Worm (Caenorhabditis elegans): ENCODE results near the gene ZK287.7.

ZK287.7 gene

ce11 chrV:9704399-9704798, 11.5 kb downstream of the ZK287.7 start:
- TF ChIP-seq crh-2 (tag; optimal IDR thresholded peaks at IDR 0.05) (peak; percentile 58), sem-4 (tag; optimal IDR thresholded peaks at IDR 0.05) (peak; percentile 55), skn-1 (tag; optimal IDR thresholded peaks at IDR 0.05) (no peak), mdl-1 (tag; optimal IDR thresholded peaks at IDR 0.05) (peak in 1 of 2 experiments; percentile 22), lin-13 (GFP tag; optimal IDR thresholded peaks at IDR 0.05) (peak; percentile 18), lin-39 (tag; optimal IDR thresholded peaks at IDR 0.05) (no peak), blmp-1 (tag; optimal IDR thresholded peaks at IDR 0.05; ENCODE audit: insufficient read depth) (peak; percentile 57), alr-1 (tag; optimal IDR thresholded peaks at IDR 0.05) (no peak), fos-1 (tag; optimal IDR thresholded peaks at IDR 0.05) (peak; percentile 41), dmd-4 (tag; optimal IDR thresholded peaks at IDR 0.05) (no peak), snpc-4 (tag; optimal IDR thresholded peaks at IDR 0.05) (no peak), ztf-11 (tag; optimal IDR thresholded peaks at IDR 0.05) (no peak), aly-2 (tag; optimal IDR thresholded peaks at IDR 0.05) (no peak), nhr-25 (tag; optimal IDR thresholded peaks at IDR 0.05) (peak; percentile 42), gmeb-1 (tag; optimal IDR thresholded peaks at IDR 0.05) (no peak), nhr-11 (tag; optimal IDR thresholded peaks at IDR 0.05) (no peak), nhr-77 (tag; optimal IDR thresholded peaks at IDR 0.05) (no peak), nhr-129 (tag; optimal IDR thresholded peaks at IDR 0.05) (peak; percentile 83), unc-62 (GFP tag; optimal IDR thresholded peaks at IDR 0.05) (no peak), unc-39 (tag; optimal IDR thresholded peaks at IDR 0.05) (no peak), lsy-2 (tag; optimal IDR thresholded peaks at IDR 0.05) (peak in 1 of 2 experiments; percentile 55), zag-1 (tag; optimal IDR thresholded peaks at IDR 0.05) (peak; percentile 79), nhr-6 (tag; optimal IDR thresholded peaks at IDR 0.05) (no peak), ztf-1 (GFP tag; conservative IDR thresholded peaks at IDR 0.05) (no peak), nhr-12 (tag; optimal IDR thresholded peaks at IDR 0.05) (no peak), elt-3 (tag; optimal IDR thresholded peaks at IDR 0.05) (no peak), ama-1 (optimal IDR thresholded peaks at IDR 0.05) (no peak), mbf-1 (tag; optimal IDR thresholded peaks at IDR 0.05) (no peak), sma-9 (GFP tag; optimal IDR thresholded peaks at IDR 0.05) (peak; percentile 32), sma-9 (tag; optimal IDR thresholded peaks at IDR 0.05) (no peak), ceh-82 (tag; optimal IDR thresholded peaks at IDR 0.05) (no peak), R02D3.7 (tag; optimal IDR thresholded peaks at IDR 0.05) (no peak), unc-55 (GFP tag; optimal IDR thresholded peaks at IDR 0.05) (peak; percentile 90), nhr-237 (tag; optimal IDR thresholded peaks at IDR 0.05) (no peak), peb-1 (tag; optimal IDR thresholded peaks at IDR 0.05) (no peak), F13H6.1 (tag; optimal IDR thresholded peaks at IDR 0.05) (peak; percentile 52), Y55F3AM.14 (GFP tag; optimal IDR thresholded peaks at IDR 0.05) (no peak), C34F6.9 (tag; optimal IDR thresholded peaks at IDR 0.05) (peak; percentile 74), ceh-16 (tag; optimal IDR thresholded peaks at IDR 0.05) (no peak), nhr-23 (tag; optimal IDR thresholded peaks at IDR 0.05) (no peak), ZK546.5 (tag; optimal IDR thresholded peaks at IDR 0.05) (no peak), nhr-21 (tag; optimal IDR thresholded peaks at IDR 0.05) (no peak), nhr-10 (tag; optimal IDR thresholded peaks at IDR 0.05) (no peak), elt-1 (tag; optimal IDR thresholded peaks at IDR 0.05) (no peak), sma-3 (GFP tag; optimal IDR thresholded peaks at IDR 0.05) (no peak), mab-5 (tag; optimal IDR thresholded peaks at IDR 0.05) (no peak), ztf-4 (tag; optimal IDR thresholded peaks at IDR 0.05) (no peak), egl-27 (tag; optimal IDR thresholded peaks at IDR 0.05) (no peak), lin-11 (tag; optimal IDR thresholded peaks at IDR 0.05) (peak; percentile 20)

Measured in whole organism, L2 larva.